Worm (Caenorhabditis elegans) whole organism, L4/young adult: Measurements from ENCODE around the gene F10C1.3.

Experiments used
- dao-5 ChIP-seq: sonication (generic microtip); optimal IDR thresholded peaks from 2 replicates; lab custom pipeline; 2016; ENCODE audit warnings: missing genotype, missing genetic modification characterization, moderate library complexity, missing compliant biosample characterization
- him-1 ChIP-seq: sonication (generic microtip); optimal IDR thresholded peaks from 2 replicates; lab custom pipeline; 2016; ENCODE audit warnings: missing genotype, missing genetic modification reagents, missing genetic modification characterization, missing compliant biosample characterization

- TF ChIP-seq dao-5 (no peak), him-1 (no peak)
These were observed 27.9 kb upstream of the F10C1.3 start for ce11 chrII:5785504-5785903.
